Worm (Caenorhabditis elegans) whole organism, L4 larva: Measurements from ENCODE around the gene Y62H9A.16.
A peak's percentile ranks its signal among the peaks of the same experiment; 100 is the strongest.

ENCODE experiments used
- F44E2.7 ChIP-seq: fragments of 200-800 bp; sonication (Bioruptor generic); IDR thresholded peaks from 2 replicates; pipeline ENCODE4 v2.1.2; 2022; ENCODE audit warnings: missing genetic modification characterization, missing compliant biosample characterization
- F49E8.2 ChIP-seq: sonication (generic microtip); optimal IDR thresholded peaks from 2 replicates; lab custom pipeline; 2016; ENCODE audit warnings: missing compliant biosample characterization, mild to moderate bottlenecking, missing genetic modification characterization, borderline replicate concordance
- R02D3.7 ChIP-seq: fragments of 150-350 bp; sonication (generic microtip); optimal IDR thresholded peaks from 3 replicates; lab custom pipeline; 2014; ENCODE audit warnings: missing biosample characterization, missing genetic modification characterization
- T20F7.1 ChIP-seq: fragments of 200-800 bp; sonication (Bioruptor generic); optimal IDR thresholded peaks from 2 replicates; lab custom pipeline; 2018; ENCODE audit warnings: mild to moderate bottlenecking, missing genetic modification characterization, missing compliant biosample characterization
- Y5F2A.4 ChIP-seq: fragments of 200-800 bp; sonication (Bioruptor generic); optimal IDR thresholded peaks from 2 replicates; lab custom pipeline; 2018; ENCODE audit warnings: mild to moderate bottlenecking, missing genetic modification characterization, missing compliant biosample characterization
- Y75B8A.6 ChIP-seq: fragments of 200-800 bp; sonication (Bioruptor generic); IDR thresholded peaks from 2 replicates; pipeline ENCODE4 v1.3.6; 2022; ENCODE audit warnings: missing genetic modification reagents, missing genetic modification characterization, missing compliant biosample characterization
- ZK546.5 ChIP-seq, 2 experiments: sonication (generic microtip); optimal IDR thresholded peaks; 2 replicates each; lab custom pipeline; 2017; ENCODE audit warnings: missing biosample characterization in 2 of 2, missing genetic modification characterization in 2 of 2
- aha-1 ChIP-seq: fragments of 150-350 bp; peaks from one replicate; lab custom pipeline; 2014; ENCODE audit warnings: missing biosample characterization, missing genetic modification characterization
- arid-1 ChIP-seq: fragments of 200-800 bp; sonication (Bioruptor generic); conservative IDR thresholded peaks from 2 replicates; pipeline ENCODE4 v1.3.6; 2022; ENCODE audit warnings: missing genetic modification reagents, missing genetic modification characterization, missing compliant biosample characterization
- ceh-20 ChIP-seq: fragments of 200-800 bp; sonication (Bioruptor generic); IDR thresholded peaks from 2 replicates; pipeline ENCODE4 v1.3.6; 2022; ENCODE audit warnings: missing genetic modification reagents, missing genetic modification characterization, missing compliant biosample characterization
- ceh-28 ChIP-seq: fragments of 150-350 bp; optimal IDR thresholded peaks from 2 replicates; lab custom pipeline; 2014; ENCODE audit warnings: missing biosample characterization, missing genetic modification reagents, missing genetic modification characterization
- ceh-82 ChIP-seq: sonication (generic microtip); optimal IDR thresholded peaks from 2 replicates; lab custom pipeline; 2017; ENCODE audit warnings: missing biosample characterization, missing genetic modification characterization
- ces-1 ChIP-seq: fragments of 150-350 bp; sonication (generic microtip); optimal IDR thresholded peaks from 4 replicates; lab custom pipeline; 2014; ENCODE audit warnings: missing biosample characterization, missing genetic modification reagents, missing genetic modification characterization
- cey-2 ChIP-seq: sonication (generic microtip); optimal IDR thresholded peaks from 3 replicates; lab custom pipeline; 2017; ENCODE audit warnings: missing genetic modification characterization, mild to moderate bottlenecking, missing compliant biosample characterization, antibody characterized with exemption, borderline replicate concordance; ENCODE audit not compliant: insufficient read depth
- daf-16 ChIP-seq, 3 experiments: sonication (generic microtip); optimal IDR thresholded peaks; 2 replicates each; lab custom pipeline; 2016 to 2017; ENCODE audit warnings: missing genetic modification characterization in 3 of 3, missing genetic modification reagents in 3 of 3, mild to moderate bottlenecking in 2 of 3, missing compliant biosample characterization in 2 of 3, missing biosample characterization in 1 of 3, moderate library complexity in 1 of 3
- daf-19 ChIP-seq: fragments of 200-800 bp; sonication (Bioruptor generic); conservative IDR thresholded peaks from 2 replicates; pipeline ENCODE4 v1.3.6; 2022; ENCODE audit warnings: missing genetic modification characterization, missing compliant biosample characterization
- dmd-8 ChIP-seq: fragments of 200-800 bp; sonication (Bioruptor generic); IDR thresholded peaks from 2 replicates; pipeline ENCODE4 v1.3.6; 2022; ENCODE audit warnings: missing genetic modification characterization, missing compliant biosample characterization
- dmd-9 ChIP-seq: fragments of 200-800 bp; sonication (Bioruptor generic); IDR thresholded peaks from 2 replicates; pipeline ENCODE4 v1.3.6; 2022; ENCODE audit warnings: missing genetic modification reagents, missing genetic modification characterization, missing compliant biosample characterization
- duxl-1 ChIP-seq: sonication (generic microtip); optimal IDR thresholded peaks from 2 replicates; lab custom pipeline; 2016; ENCODE audit warnings: mild to moderate bottlenecking, missing genetic modification characterization, moderate library complexity, missing compliant biosample characterization; ENCODE audit not compliant: poor library complexity
- egl-27 ChIP-seq: sonication (generic microtip); optimal IDR thresholded peaks from 3 replicates; lab custom pipeline; 2017; ENCODE audit warnings: missing biosample characterization, missing genetic modification reagents, missing genetic modification characterization
- egl-43 ChIP-seq: fragments of 200-800 bp; sonication (Bioruptor generic); IDR thresholded peaks from 2 replicates; pipeline ENCODE4 v1.3.6; 2022; ENCODE audit warnings: missing genetic modification reagents, missing genetic modification characterization, missing compliant biosample characterization
- fkh-10 ChIP-seq: fragments of 150-350 bp; optimal IDR thresholded peaks from 2 replicates; lab custom pipeline; 2014; ENCODE audit warnings: missing biosample characterization, missing genetic modification reagents, missing genetic modification characterization
- fos-1 ChIP-seq: fragments of 150-350 bp; optimal IDR thresholded peaks from 2 replicates; lab custom pipeline; 2014; ENCODE audit warnings: missing biosample characterization, missing genetic modification characterization
- hlh-11 ChIP-seq: fragments of 200-800 bp; sonication (Bioruptor generic); optimal IDR thresholded peaks from 2 replicates; lab custom pipeline; 2018; ENCODE audit warnings: mild to moderate bottlenecking, missing genetic modification characterization, missing compliant biosample characterization
- hlh-30 ChIP-seq: sonication (generic microtip); optimal IDR thresholded peaks from 2 replicates; lab custom pipeline; 2017; ENCODE audit warnings: antibody characterized with exemption, mild to moderate bottlenecking, missing genetic modification characterization, missing compliant biosample characterization; ENCODE audit not compliant: insufficient read depth
- lin-15B ChIP-seq: fragments of 150-350 bp; sonication (generic microtip); optimal IDR thresholded peaks from 3 replicates; lab custom pipeline; 2014; ENCODE audit warnings: missing biosample characterization, missing genetic modification characterization
- lin-38 ChIP-seq: fragments of 200-800 bp; sonication (Bioruptor generic); IDR thresholded peaks from 2 replicates; pipeline ENCODE4 v1.3.6; 2022; ENCODE audit warnings: missing genetic modification reagents, missing genetic modification characterization, missing compliant biosample characterization
- lin-39 ChIP-seq: fragments of 150-350 bp; optimal IDR thresholded peaks from 2 replicates; lab custom pipeline; 2014; ENCODE audit warnings: missing biosample characterization, missing genetic modification reagents, missing genetic modification characterization
- madf-5 ChIP-seq, 2 experiments: fragments of 200-800 bp; sonication (Bioruptor generic); IDR thresholded peaks; 2 replicates each; pipeline ENCODE4 v1.3.6; 2022; ENCODE audit warnings: missing compliant biosample characterization in 2 of 2, missing genetic modification characterization in 2 of 2
- mdt-29 ChIP-seq: fragments of 200-800 bp; sonication (Bioruptor generic); IDR thresholded peaks from 2 replicates; pipeline ENCODE4 v1.3.6; 2022; ENCODE audit warnings: missing genetic modification reagents, missing genetic modification characterization, missing compliant biosample characterization
- mep-1 ChIP-seq: fragments of 150-350 bp; sonication (generic microtip); optimal IDR thresholded peaks from 3 replicates; lab custom pipeline; 2014; ENCODE audit warnings: missing biosample characterization, missing genetic modification characterization
- mxl-2 ChIP-seq: fragments of 200-800 bp; sonication (Bioruptor generic); conservative IDR thresholded peaks from 2 replicates; pipeline ENCODE4 v1.3.6; 2022; ENCODE audit warnings: missing genetic modification reagents, missing genetic modification characterization, missing compliant biosample characterization
- nhr-10 ChIP-seq: fragments of 150-350 bp; optimal IDR thresholded peaks from 2 replicates; lab custom pipeline; 2014; ENCODE audit warnings: missing biosample characterization, missing genetic modification characterization
- nhr-11 ChIP-seq: fragments of 150-350 bp; optimal IDR thresholded peaks from 2 replicates; lab custom pipeline; 2014; ENCODE audit warnings: missing biosample characterization, missing genetic modification characterization
- nhr-111 ChIP-seq: fragments of 200-800 bp; sonication (Bioruptor generic); optimal IDR thresholded peaks from 2 replicates; lab custom pipeline; 2018; ENCODE audit warnings: mild to moderate bottlenecking, missing genetic modification characterization, missing compliant biosample characterization
- nhr-237 ChIP-seq: sonication (generic microtip); optimal IDR thresholded peaks from 2 replicates; lab custom pipeline; 2017; ENCODE audit warnings: missing biosample characterization, missing genetic modification characterization
- nhr-41 ChIP-seq: fragments of 200-800 bp; sonication (Bioruptor generic); IDR thresholded peaks from 2 replicates; pipeline ENCODE4 v1.3.6; 2022; ENCODE audit warnings: missing genetic modification reagents, missing genetic modification characterization, missing compliant biosample characterization
- nhr-6 ChIP-seq: fragments of 150-350 bp; optimal IDR thresholded peaks from 2 replicates; lab custom pipeline; 2014; ENCODE audit warnings: missing biosample characterization, missing genetic modification characterization
- nhr-76 ChIP-seq: fragments of 150-350 bp; optimal IDR thresholded peaks from 2 replicates; lab custom pipeline; 2014; ENCODE audit warnings: missing biosample characterization, missing genetic modification characterization
- php-3 ChIP-seq: fragments of 200-800 bp; sonication (Bioruptor generic); IDR thresholded peaks from 2 replicates; pipeline ENCODE4 v1.3.6; 2022; ENCODE audit warnings: missing genetic modification reagents, missing genetic modification characterization, missing compliant biosample characterization
- sdz-12 ChIP-seq: fragments of 200-800 bp; sonication (Bioruptor generic); optimal IDR thresholded peaks from 2 replicates; lab custom pipeline; 2018; ENCODE audit warnings: mild to moderate bottlenecking, missing genetic modification characterization, missing compliant biosample characterization
- skn-1 ChIP-seq: fragments of 150-350 bp; optimal IDR thresholded peaks from 2 replicates; lab custom pipeline; 2014; ENCODE audit warnings: missing biosample characterization, missing genetic modification characterization
- snpc-1.2 ChIP-seq: fragments of 200-800 bp; sonication (Bioruptor generic); IDR thresholded peaks from 2 replicates; pipeline ENCODE4 v1.3.6; 2022; ENCODE audit warnings: missing genetic modification reagents, missing genetic modification characterization, missing compliant biosample characterization
- snpc-4 ChIP-seq: fragments of 150-350 bp; optimal IDR thresholded peaks from 2 replicates; lab custom pipeline; 2014; ENCODE audit warnings: missing biosample characterization, missing genetic modification characterization
- tag-97 ChIP-seq: fragments of 200-800 bp; sonication (Bioruptor generic); IDR thresholded peaks from 2 replicates; pipeline ENCODE4 v1.3.6; 2022; ENCODE audit warnings: missing genetic modification characterization, missing compliant biosample characterization
- unc-130 ChIP-seq: sonication (generic microtip); optimal IDR thresholded peaks from 2 replicates; lab custom pipeline; 2016; ENCODE audit warnings: missing genetic modification reagents, missing genetic modification characterization, missing compliant biosample characterization
- unc-39 ChIP-seq: sonication (generic microtip); optimal IDR thresholded peaks from 2 replicates; lab custom pipeline; 2017; ENCODE audit warnings: missing biosample characterization, missing genetic modification characterization
- unc-62 ChIP-seq, 3 experiments: fragments of 150-350 bp in 1 of 3; sonication (generic microtip); optimal IDR thresholded peaks in 2 of 3; peaks in 1 of 3; 1 replicate in 1 of 3; 2 replicates in 2 of 3; lab custom pipeline; 2014 to 2017; ENCODE audit warnings: missing biosample characterization in 3 of 3, missing genetic modification characterization in 3 of 3, missing genetic modification reagents in 3 of 3, missing genotype in 1 of 3
- zfp-2 ChIP-seq: sonication (generic microtip); optimal IDR thresholded peaks from 2 replicates; lab custom pipeline; 2016; ENCODE audit warnings: mild to moderate bottlenecking, missing genetic modification characterization, missing compliant biosample characterization
- zip-11 ChIP-seq: fragments of 200-800 bp; sonication (Bioruptor generic); IDR thresholded peaks from 2 replicates; pipeline ENCODE4 v1.3.6; 2022; ENCODE audit warnings: missing genetic modification characterization, missing compliant biosample characterization

The Y62H9A.16 gene

ce11 chrX:11934933-11935332 is 16.8 kb downstream of the Y62H9A.16 start (continued):
- TF ChIP-seq aha-1 (tag; lab: Kevin White, UChicago): peak; percentile 94
- TF ChIP-seq mep-1: no peak
- peak; percentile 94 for TF ChIP-seq egl-43 (GFP tag; lab: Robert Waterston, UW)
- TF ChIP-seq unc-39 (tag; lab: Kevin White, UChicago): no peak
- no peak for TF ChIP-seq ces-1 (GFP tag; lab: Kevin White, UChicago)
- TF ChIP-seq nhr-11 (tag; lab: Kevin White, UChicago): no peak
- TF ChIP-seq ceh-82 (tag; lab: Kevin White, UChicago): no peak
- peak; percentile 71 for TF ChIP-seq lin-38 (GFP tag; lab: Robert Waterston, UW)
- peak; percentile 59 for TF ChIP-seq F49E8.2 (tag; lab: Kevin White, UChicago)
- TF ChIP-seq dmd-9 (GFP tag; lab: Robert Waterston, UW): peak; percentile 75
- TF ChIP-seq unc-62 (GFP tag; optimal IDR thresholded peaks at IDR 0.05 in 1 of 2; lab: Kevin White, UChicago): no peak
- TF ChIP-seq unc-62 (tag; optimal IDR thresholded peaks at IDR 0.05; lab: Kevin White, UChicago): no peak
- no peak for TF ChIP-seq nhr-237
- TF ChIP-seq snpc-1.2 (GFP tag; lab: Robert Waterston, UW): peak; percentile 87
- TF ChIP-seq daf-19 (GFP tag; lab: Robert Waterston, UW): no peak
- peak; percentile 69 for TF ChIP-seq Y5F2A.4
- no peak for TF ChIP-seq snpc-4 (tag; lab: Kevin White, UChicago)
- peak; percentile 63; the same call in 1 of the 2 replicates for TF ChIP-seq php-3 (GFP tag; lab: Robert Waterston, UW)
- 0 out of 2 replicates have a peak, but pooled peaks have one; percentile 12 for TF ChIP-seq Y75B8A.6
- TF ChIP-seq nhr-41: 0 out of 2 replicates have a peak, but pooled peaks have one; percentile 33
- TF ChIP-seq lin-39 (tag; lab: Kevin White, UChicago): no peak
- TF ChIP-seq duxl-1 (tag; lab: Kevin White, UChicago): peak; percentile 78
- no peak for TF ChIP-seq zip-11 (GFP tag; lab: Robert Waterston, UW)
- no peak for TF ChIP-seq mxl-2 (GFP tag; lab: Robert Waterston, UW)
- TF ChIP-seq fkh-10 (GFP tag; lab: Kevin White, UChicago): no peak
- TF ChIP-seq tag-97: no peak
- no peak for TF ChIP-seq skn-1 (tag; lab: Kevin White, UChicago)
- TF ChIP-seq ZK546.5 (tag; optimal IDR thresholded peaks at IDR 0.05; lab: Kevin White, UChicago): no peak
- no peak for TF ChIP-seq R02D3.7 (tag; lab: Kevin White, UChicago)
- peak; percentile 55 to 85 for TF ChIP-seq daf-16 (GFP tag; optimal IDR thresholded peaks at IDR 0.05; lab: Kevin White, UChicago)
- peak; percentile 78 for TF ChIP-seq daf-16 (tag; optimal IDR thresholded peaks at IDR 0.05; lab: Kevin White, UChicago)
- TF ChIP-seq cey-2: no peak
- no peak for TF ChIP-seq fos-1
- no peak for TF ChIP-seq nhr-111 (GFP tag; lab: Kevin White, UChicago)
- TF ChIP-seq madf-5 (GFP tag; IDR thresholded peaks at IDR 0.05; lab: Robert Waterston, UW): peak; percentile 66 to 71; a peak in 2 of 4 replicates
- peak; percentile 29 for TF ChIP-seq nhr-6 (tag; lab: Kevin White, UChicago)
- TF ChIP-seq lin-15B: no peak
- TF ChIP-seq unc-130 (GFP tag; lab: Kevin White, UChicago): peak; percentile 16
- peak; percentile 42 for TF ChIP-seq sdz-12
- TF ChIP-seq dmd-8 (GFP tag; lab: Robert Waterston, UW): peak; percentile 91
- TF ChIP-seq ceh-28 (tag; lab: Kevin White, UChicago): no peak
- TF ChIP-seq arid-1 (GFP tag; lab: Robert Waterston, UW): peak; percentile 54; the same call in 1 of the 2 replicates
- TF ChIP-seq nhr-76 (tag; lab: Kevin White, UChicago): no peak
- peak; percentile 63; the same call in 1 of the 2 replicates for TF ChIP-seq F44E2.7 (GFP tag; lab: Robert Waterston, UW)
- TF ChIP-seq ceh-20 (GFP tag; lab: Robert Waterston, UW): peak; percentile 73
- TF ChIP-seq hlh-30: peak; percentile 46
- no peak for TF ChIP-seq nhr-10 (tag; lab: Kevin White, UChicago)
- no peak for TF ChIP-seq T20F7.1 (GFP tag; lab: Kevin White, UChicago)
- TF ChIP-seq hlh-11 (tag; lab: Kevin White, UChicago): peak; percentile 44
- TF ChIP-seq mdt-29: no peak; the same call in 1 of the 2 replicates
- TF ChIP-seq zfp-2: peak; percentile 40
- no peak for TF ChIP-seq egl-27 (tag; lab: Kevin White, UChicago)
